Fruit fly (Drosophila melanogaster): Measurements from ENCODE around the gene CG8907.

CG8907 gene

dm6 chr3R:16972136-16972535 lies 35.9 kb upstream of the CG8907 start, which contains the start of gene Abd-B:
TSS of gene Abd-B (minus strand) at chr3R:16972236.
- TF ChIP-seq br (GFP tag; optimal IDR thresholded peaks at IDR 0.05) (no peak), dsf (GFP tag; optimal IDR thresholded peaks at IDR 0.05; ENCODE audit: borderline replicate concordance) (no peak), jim (GFP tag; optimal IDR thresholded peaks at IDR 0.05) (no peak)

- TF ChIP-seq Dfd (GFP tag; optimal IDR thresholded peaks at IDR 0.05) = no peak
- no peak for TF ChIP-seq Hr83 (GFP tag; optimal IDR thresholded peaks at IDR 0.05; ENCODE audit: poor library complexity, severe bottlenecking)
- TF ChIP-seq sage (GFP tag; optimal IDR thresholded peaks at IDR 0.05) = no peak
- no peak for TF ChIP-seq tai (GFP tag; optimal IDR thresholded peaks at IDR 0.05)
- TF ChIP-seq foxo (GFP tag; optimal IDR thresholded peaks at IDR 0.05) = no peak
- no peak for TF ChIP-seq usp (GFP tag; optimal IDR thresholded peaks at IDR 0.05)
- TF ChIP-seq Mio (GFP tag; optimal IDR thresholded peaks at IDR 0.05) = no peak
- no peak for TF ChIP-seq jim (GFP tag; optimal IDR thresholded peaks at IDR 0.05)
- TF ChIP-seq Dif (GFP tag; optimal IDR thresholded peaks at IDR 0.05; ENCODE audit: partially characterized antibody) = no peak
- no peak for TF ChIP-seq Sp1 (GFP tag; optimal IDR thresholded peaks at IDR 0.05)
- TF ChIP-seq rgr (GFP tag; optimal IDR thresholded peaks at IDR 0.05) = no peak
- TF ChIP-seq Hnf4 (GFP tag; optimal IDR thresholded peaks at IDR 0.05) = no peak
- TF ChIP-seq woc (GFP tag; optimal IDR thresholded peaks at IDR 0.05) = no peak
- TF ChIP-seq lola (GFP tag; optimal IDR thresholded peaks at IDR 0.05) = no peak
Observed at dm6 chr3R:16972575-16972974, 35.5 kb upstream of the CG8907 start.

- TF ChIP-seq sage (GFP tag; optimal IDR thresholded peaks at IDR 0.05) = no peak
- TF ChIP-seq tai (GFP tag; optimal IDR thresholded peaks at IDR 0.05) = no peak
- no peak for TF ChIP-seq psq (GFP tag; optimal IDR thresholded peaks at IDR 0.05)
- TF ChIP-seq dmrt93B (GFP tag; optimal IDR thresholded peaks at IDR 0.05) = no peak
- TF ChIP-seq OdsH (GFP tag; optimal IDR thresholded peaks at IDR 0.05) = no peak
- no peak for TF ChIP-seq Vsx2 (GFP tag; optimal IDR thresholded peaks at IDR 0.05; ENCODE audit: partially characterized antibody)
- TF ChIP-seq Jra (GFP tag; optimal IDR thresholded peaks at IDR 0.05) = no peak
- TF ChIP-seq CrebA (GFP tag; optimal IDR thresholded peaks at IDR 0.05; ENCODE audit: borderline replicate concordance) = no peak
- no peak for TF ChIP-seq Sp1 (GFP tag; optimal IDR thresholded peaks at IDR 0.05)
- TF ChIP-seq br (GFP tag; optimal IDR thresholded peaks at IDR 0.05) = no peak
- no peak for TF ChIP-seq brk (GFP tag; optimal IDR thresholded peaks at IDR 0.05)
- TF ChIP-seq Mio (GFP tag; optimal IDR thresholded peaks at IDR 0.05) = no peak
Observed at dm6 chr3R:16974904-16975303, 33.2 kb upstream of the CG8907 start, which contains the start of gene VhaM9.7-d. TSS of gene VhaM9.7-d (plus strand) at chr3R:16975204.

dm6 chr3R:16977745-16978305 lies 30.2 kb upstream of the CG8907 start, which contains the start of gene Actn3:
TSS of gene Actn3 (minus strand) at chr3R:16977795.
- TF ChIP-seq dsf (GFP tag; optimal IDR thresholded peaks at IDR 0.05; ENCODE audit: borderline replicate concordance) (no peak), Myc (optimal IDR thresholded peaks at IDR 0.05) (peak; percentile 21), Rel (GFP tag; optimal IDR thresholded peaks at IDR 0.05) (no peak), Rel (tag; optimal IDR thresholded peaks at IDR 0.05) (no peak), dmrt93B (GFP tag; optimal IDR thresholded peaks at IDR 0.05) (no peak)

dm6 chr3R:16980958-16981623 lies 27.0 kb upstream of the CG8907 start:
- TF ChIP-seq Jra (GFP tag; optimal IDR thresholded peaks at IDR 0.05) (no peak), dmrt93B (GFP tag; optimal IDR thresholded peaks at IDR 0.05) (no peak), tai (GFP tag; optimal IDR thresholded peaks at IDR 0.05) (no peak), Dif (GFP tag; optimal IDR thresholded peaks at IDR 0.05; ENCODE audit: partially characterized antibody) (no peak), GATAd (GFP tag; optimal IDR thresholded peaks at IDR 0.05) (no peak), Abd-B (GFP tag; optimal IDR thresholded peaks at IDR 0.05) (no peak), foxo (GFP tag; optimal IDR thresholded peaks at IDR 0.05) (no peak), pan (optimal IDR thresholded peaks at IDR 0.05) (no peak), usp (GFP tag; optimal IDR thresholded peaks at IDR 0.05) (no peak), CG9705 (GFP tag; optimal IDR thresholded peaks at IDR 0.05) (no peak), Mio (GFP tag; optimal IDR thresholded peaks at IDR 0.05) (no peak), brk (GFP tag; optimal IDR thresholded peaks at IDR 0.05) (no peak), Sp1 (GFP tag; optimal IDR thresholded peaks at IDR 0.05) (no peak), HLH106 (tag; optimal IDR thresholded peaks at IDR 0.05) (no peak), br (GFP tag; optimal IDR thresholded peaks at IDR 0.05) (no peak)
